Worm (Caenorhabditis elegans) whole organism, midembryonic: Measurements from ENCODE around the gene srd-69.

ENCODE experiments used
- T22C8.4 ChIP-seq: fragments of 200-800 bp; sonication (Bioruptor generic); IDR thresholded peaks from 2 replicates; pipeline ENCODE4 v1.3.6; 2022; ENCODE audit warnings: missing genetic modification characterization, missing compliant biosample characterization
- med-1 ChIP-seq: sonication (generic microtip); optimal IDR thresholded peaks from 2 replicates; lab custom pipeline; 2017; ENCODE audit warnings: missing genetic modification characterization, mild to moderate bottlenecking, missing compliant biosample characterization, antibody characterized with exemption, missing genetic modification reagents; ENCODE audit not compliant: insufficient read depth
- ref-1 ChIP-seq: fragments of 200-800 bp; sonication (Bioruptor generic); conservative IDR thresholded peaks from 2 replicates; pipeline ENCODE4 v1.3.6; 2022; ENCODE audit warnings: missing genetic modification reagents, missing genetic modification characterization, missing compliant biosample characterization

ce11 chrIII:2329336-2329735 is 33.4 kb upstream of the srd-69 start, which contains the start of gene Y54F10BM.12:
- TF ChIP-seq med-1 (GFP tag; lab: Kevin White, UChicago), result no peak
- TF ChIP-seq T22C8.4 (GFP tag; lab: Robert Waterston, UW), result no peak
- no peak for TF ChIP-seq ref-1 (GFP tag; lab: Robert Waterston, UW)
